Worm (Caenorhabditis elegans) whole organism, L3 larva: ENCODE data around the gene arrd-25.

Experiments used
- fos-1 ChIP-seq: fragments of 150-350 bp; optimal IDR thresholded peaks from 2 replicates; lab custom pipeline; 2014; ENCODE audit warnings: missing biosample characterization, missing genetic modification characterization
- lin-15B ChIP-seq: fragments of 150-350 bp; optimal IDR thresholded peaks from 2 replicates; lab custom pipeline; 2014; ENCODE audit warnings: missing biosample characterization, missing genetic modification characterization
- lin-39 ChIP-seq: fragments of 150-350 bp; optimal IDR thresholded peaks from 2 replicates; lab custom pipeline; 2018; ENCODE audit warnings: missing biosample characterization, missing genetic modification reagents, missing genetic modification characterization
- nhr-11 ChIP-seq: fragments of 150-350 bp; optimal IDR thresholded peaks from 2 replicates; lab custom pipeline; 2014; ENCODE audit warnings: missing biosample characterization, missing genetic modification characterization
- nhr-12 ChIP-seq: fragments of 150-350 bp; optimal IDR thresholded peaks from 2 replicates; lab custom pipeline; 2014; ENCODE audit warnings: missing biosample characterization, missing genetic modification characterization
- nhr-43 ChIP-seq: sonication (generic microtip); optimal IDR thresholded peaks from 2 replicates; lab custom pipeline; 2016; ENCODE audit warnings: mild to moderate bottlenecking, missing genetic modification characterization, missing compliant biosample characterization; ENCODE audit not compliant: poor library complexity, severe bottlenecking
- unc-62 ChIP-seq: fragments of 150-350 bp; sonication (generic microtip); optimal IDR thresholded peaks from 4 replicates; lab custom pipeline; 2014; ENCODE audit warnings: missing biosample characterization, missing genetic modification reagents, missing genetic modification characterization
- zag-1 ChIP-seq: fragments of 150-350 bp; optimal IDR thresholded peaks from 2 replicates; lab custom pipeline; 2014; ENCODE audit warnings: missing biosample characterization, missing genetic modification characterization

DNA sequence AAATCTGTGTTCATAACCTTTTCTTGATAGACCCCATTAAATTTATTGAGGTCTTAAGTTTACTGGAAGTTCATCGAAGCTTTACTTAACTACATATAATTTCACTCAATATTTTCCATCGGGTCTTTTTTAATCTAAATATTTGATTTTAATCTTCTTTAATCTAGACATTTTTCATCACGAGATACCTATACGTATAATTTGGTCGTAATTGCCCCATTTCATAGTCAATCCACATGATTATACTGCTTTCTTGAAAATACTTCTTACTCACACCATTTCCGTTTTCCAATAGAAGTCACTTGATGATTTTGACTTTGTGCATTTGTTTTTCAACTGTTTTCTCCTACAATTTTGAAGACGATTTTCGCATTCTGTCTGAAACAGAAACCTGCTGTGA, 47.3 kb upstream of the arrd-25 start, which contains the start of gene irld-24:
- TF ChIP-seq fos-1 (tag; lab: Kevin White, UChicago) (no peak), unc-62 (GFP tag; lab: Kevin White, UChicago) (no peak), nhr-43 (tag; lab: Kevin White, UChicago) (no peak), zag-1 (tag; lab: Kevin White, UChicago) (no peak), nhr-11 (no peak), nhr-12 (no peak), lin-39 (tag; lab: Kevin White, UChicago) (no peak), lin-15B (tag; lab: Kevin White, UChicago) (no peak)
